Fruit fly (Drosophila melanogaster) whole organism, prepupa: ENCODE measurements around the gene sinu.

Source experiments
- CG10669 ChIP-seq: fragments of 200-800 bp; sonication (Bioruptor generic); optimal IDR thresholded peaks from 3 replicates; lab custom pipeline; 2018; ENCODE audit warnings: missing biosample characterization, mild to moderate bottlenecking, missing genetic modification characterization, moderate library complexity
- CG11762 ChIP-seq: fragments of 200-800 bp; sonication (Bioruptor generic); optimal IDR thresholded peaks from 3 replicates; lab custom pipeline; 2016; ENCODE audit warnings: missing biosample characterization, missing genetic modification characterization; ENCODE audit not compliant: insufficient read depth
- CG16779 ChIP-seq: fragments of 200-800 bp; sonication (Bioruptor generic); optimal IDR thresholded peaks from 3 replicates; lab custom pipeline; 2017; ENCODE audit warnings: missing biosample characterization, mild to moderate bottlenecking, missing genetic modification characterization
- Sox14 ChIP-seq: fragments of 200-800 bp; sonication (Bioruptor generic); optimal IDR thresholded peaks from 3 replicates; lab custom pipeline; 2016; ENCODE audit warnings: missing biosample characterization, missing genetic modification characterization
- Sox15 ChIP-seq: fragments of 200-800 bp; sonication (Bioruptor generic); optimal IDR thresholded peaks from 3 replicates; lab custom pipeline; 2016; ENCODE audit warnings: missing biosample characterization, missing genetic modification characterization
- ss ChIP-seq, 2 experiments: fragments of 200-800 bp; sonication (Bioruptor generic); optimal IDR thresholded peaks; 2 replicates in 1 of 2; 3 replicates in 1 of 2; lab custom pipeline; 2017 to 2018; ENCODE audit warnings: mild to moderate bottlenecking in 2 of 2, missing biosample characterization in 2 of 2, missing genetic modification characterization in 2 of 2, moderate library complexity in 1 of 2

DNA sequence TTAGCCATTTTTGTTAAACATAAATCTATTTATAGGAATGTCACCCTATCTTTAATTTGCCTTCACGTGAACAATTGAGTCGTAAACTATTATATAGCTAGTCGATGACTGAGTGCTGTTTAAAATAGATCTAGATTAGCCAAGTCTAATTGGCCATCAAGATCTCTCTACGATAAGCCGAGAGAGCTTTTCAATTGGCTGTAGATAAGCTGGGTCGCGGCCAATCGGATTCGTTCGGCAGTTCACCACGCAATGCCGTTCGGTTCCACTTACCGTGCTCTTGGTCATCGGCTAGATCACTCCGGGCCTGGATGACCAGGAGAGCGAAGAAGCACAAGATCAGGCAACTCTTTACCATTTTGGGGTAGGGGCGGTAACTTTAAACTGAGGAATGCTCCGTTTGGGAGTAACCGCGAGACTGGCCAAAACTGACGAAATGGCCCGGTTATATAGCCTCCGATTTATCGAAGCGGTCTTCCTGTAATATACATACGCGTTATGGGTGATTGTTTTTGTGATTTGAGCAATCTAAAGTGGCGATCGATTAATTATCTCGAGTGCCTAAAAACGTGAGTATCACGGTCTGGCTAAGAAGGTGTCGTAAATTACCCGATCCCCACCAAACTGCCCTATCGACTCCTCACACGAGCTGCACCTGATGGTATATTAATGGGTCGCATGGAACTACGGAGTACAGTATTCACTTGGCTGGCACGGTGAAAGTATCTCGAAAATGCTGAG, 33.6 kb upstream of the sinu start, which contains the start of the genes Alp10 and Alp9:
- no peak for TF ChIP-seq CG11762 (GFP tag; lab: Kevin White, UChicago)
- TF ChIP-seq ss (GFP tag; optimal IDR thresholded peaks at IDR 0.05; lab: Kevin White, UChicago) = no peak
- TF ChIP-seq CG10669 (GFP tag; lab: Kevin White, UChicago) = no peak
- no peak for TF ChIP-seq Sox15 (GFP tag; lab: Kevin White, UChicago)
- no peak for TF ChIP-seq Sox14
- TF ChIP-seq CG16779 = no peak
